Fruit fly (Drosophila melanogaster): ENCODE measurements around the gene Tmtc1.
A peak's percentile ranks its signal among the peaks of the same experiment; 100 is the strongest.

The Tmtc1 gene

DNA sequence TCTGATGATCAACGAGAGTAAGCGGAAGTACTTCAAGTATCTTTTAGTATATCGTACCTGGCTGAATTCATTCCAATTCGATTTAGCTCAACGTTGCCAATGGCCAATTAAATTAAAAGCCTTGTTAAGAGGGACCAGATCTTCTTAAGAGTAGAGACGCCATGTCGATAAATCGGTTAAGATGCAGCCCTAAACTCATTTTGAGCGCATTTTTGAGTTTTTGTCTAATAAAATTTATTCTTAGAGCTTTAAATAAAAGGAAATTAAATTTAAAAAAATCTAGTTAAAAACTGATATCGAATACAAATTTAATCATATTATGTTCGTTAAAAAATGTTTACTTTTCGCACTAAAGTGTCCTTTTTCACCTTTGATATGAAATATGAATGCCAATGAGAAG lies 18.8 kb downstream of the Tmtc1 start, which contains the start of gene Trf5:
Gene Trf5, minus strand, starts transcription at position 101 of the 400 bp plus-strand sequence.
- no peak for TF ChIP-seq Mrtf (GFP tag; IDR thresholded peaks at IDR 0.05)
- no peak for TF ChIP-seq CTCF (GFP tag; optimal IDR thresholded peaks at IDR 0.05)
- no peak for TF ChIP-seq Lim3 (GFP tag; IDR thresholded peaks at IDR 0.05)

DNA sequence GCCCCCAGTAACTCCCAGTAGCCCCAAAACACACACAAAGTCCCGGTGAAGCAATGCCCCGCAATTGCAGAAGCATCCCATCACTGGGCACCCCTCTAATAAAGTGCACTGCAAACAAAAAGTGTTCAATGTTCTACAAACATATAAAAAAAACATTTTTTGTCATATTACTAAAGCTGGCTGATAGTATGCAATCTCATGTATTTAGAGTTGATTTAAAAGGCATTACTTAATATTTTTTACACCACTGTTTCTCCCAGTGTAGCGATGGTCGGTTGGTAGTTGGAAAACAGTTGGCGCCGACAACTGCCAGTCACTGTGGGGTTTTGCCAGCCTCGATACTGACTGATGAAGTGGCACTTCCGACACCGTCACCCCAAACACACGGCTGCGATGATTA lies 42.8 kb downstream of the Tmtc1 start:
- no peak for TF ChIP-seq CG10654 (GFP tag; optimal IDR thresholded peaks at IDR 0.05)
- no peak for TF ChIP-seq tll (GFP tag; optimal IDR thresholded peaks at IDR 0.05)
- TF ChIP-seq CG11695 (GFP tag; IDR thresholded peaks at IDR 0.05): no peak
- no peak for TF ChIP-seq CG18476 (GFP tag; optimal IDR thresholded peaks at IDR 0.05)
- peak; percentile 38; the same call in 1 of the 2 replicates for TF ChIP-seq ranshi (GFP tag; IDR thresholded peaks at IDR 0.05)
- no peak for TF ChIP-seq Pdp1 (GFP tag; optimal IDR thresholded peaks at IDR 0.05)
- TF ChIP-seq CG6272 (GFP tag; IDR thresholded peaks at IDR 0.05): no peak
- TF ChIP-seq HLH3B (GFP tag; IDR thresholded peaks at IDR 0.05): 0 out of 2 replicates have a peak, but pooled peaks have one; percentile 5
- no peak for TF ChIP-seq sna (GFP tag; IDR thresholded peaks at IDR 0.05; ENCODE audit: partially characterized antibody)
- TF ChIP-seq CG2129 (GFP tag; IDR thresholded peaks at IDR 0.05; ENCODE audit: partially characterized antibody): no peak
- TF ChIP-seq CG6791 (GFP tag; IDR thresholded peaks at IDR 0.05; ENCODE audit: partially characterized antibody): no peak
- peak; percentile 46; the same call in 1 of the 3 replicates for TF ChIP-seq Dbx (GFP tag; IDR thresholded peaks at IDR 0.05)
- peak; percentile 69 for TF ChIP-seq sens (GFP tag)
- no peak for TF ChIP-seq Spps (tag; optimal IDR thresholded peaks at IDR 0.05)
- TF ChIP-seq CG32772 (GFP tag; IDR thresholded peaks at IDR 0.05): peak; percentile 5; the same call in 1 of the 2 replicates
- no peak for TF ChIP-seq Poxn (GFP tag; IDR thresholded peaks at IDR 0.05)
- TF ChIP-seq CG10366 (GFP tag; IDR thresholded peaks at IDR 0.05): 0 out of 2 replicates have a peak, but pooled peaks have one; percentile 14
- TF ChIP-seq luna (GFP tag; optimal IDR thresholded peaks at IDR 0.05): no peak
- no peak for TF ChIP-seq CG42726 (GFP tag; IDR thresholded peaks at IDR 0.05; ENCODE audit: partially characterized antibody)
- peak; percentile 8 for TF ChIP-seq CG3281 (GFP tag; optimal IDR thresholded peaks at IDR 0.05)
- peak; percentile 10 for TF ChIP-seq CoRest (tag; optimal IDR thresholded peaks at IDR 0.05)
- no peak for TF ChIP-seq crp (GFP tag; optimal IDR thresholded peaks at IDR 0.05)
- TF ChIP-seq NC2β (GFP tag; optimal IDR thresholded peaks at IDR 0.05): no peak
- TF ChIP-seq Ets65A (GFP tag): no peak
- TF ChIP-seq nom (GFP tag; optimal IDR thresholded peaks at IDR 0.05): no peak
- TF ChIP-seq gcm2 (GFP tag; optimal IDR thresholded peaks at IDR 0.05): no peak
- TF ChIP-seq sr (GFP tag; IDR thresholded peaks at IDR 0.05): no peak
- no peak for TF ChIP-seq Scr (GFP tag; IDR thresholded peaks at IDR 0.05; ENCODE audit: partially characterized antibody)
- TF ChIP-seq CG5180 (GFP tag; optimal IDR thresholded peaks at IDR 0.05): no peak
- TF ChIP-seq CG4360 (GFP tag; IDR thresholded peaks at IDR 0.05): no peak
- no peak for TF ChIP-seq CG11247 (GFP tag; IDR thresholded peaks at IDR 0.05)
- no peak for TF ChIP-seq Awh (GFP tag; IDR thresholded peaks at IDR 0.05)
- no peak for TF ChIP-seq croc (GFP tag; conservative IDR thresholded peaks at IDR 0.05)
- no peak for TF ChIP-seq CG33213 (GFP tag; optimal IDR thresholded peaks at IDR 0.05)
- peak; percentile 8 for TF ChIP-seq CG9609 (GFP tag; optimal IDR thresholded peaks at IDR 0.05)
- no peak for TF ChIP-seq HLHmδ (GFP tag; optimal IDR thresholded peaks at IDR 0.05)
- no peak for TF ChIP-seq chm (GFP tag; IDR thresholded peaks at IDR 0.05)
- no peak for TF ChIP-seq gfzf (GFP tag; optimal IDR thresholded peaks at IDR 0.05)
- TF ChIP-seq lab (GFP tag; optimal IDR thresholded peaks at IDR 0.05): peak; percentile 51
- TF ChIP-seq CG17912 (GFP tag; optimal IDR thresholded peaks at IDR 0.05): no peak
- TF ChIP-seq CG6689 (GFP tag; IDR thresholded peaks at IDR 0.05): peak; percentile 47; the same call in 1 of the 2 replicates
- TF ChIP-seq CG10543 (GFP tag; optimal IDR thresholded peaks at IDR 0.05): no peak
- TF ChIP-seq fru (optimal IDR thresholded peaks at IDR 0.05): no peak
- TF ChIP-seq Dad (GFP tag; optimal IDR thresholded peaks at IDR 0.05): no peak
- peak; percentile 7 for TF ChIP-seq dmrt99B (tag; optimal IDR thresholded peaks at IDR 0.05)
- TF ChIP-seq dm (GFP tag; optimal IDR thresholded peaks at IDR 0.05): no peak
- no peak for TF ChIP-seq sima (GFP tag; optimal IDR thresholded peaks at IDR 0.05)
